Worm (Caenorhabditis elegans): ENCODE data around the gene Y73B6BL.12.

ce11 chrIV:6298253-6298652, 19.0 kb downstream of the Y73B6BL.12 start, which contains the start of gene srv-27:
- TF ChIP-seq ama-1 (optimal IDR thresholded peaks at IDR 0.05) (no peak), hnd-1 (tag; optimal IDR thresholded peaks at IDR 0.05) (no peak)
